Worm (Caenorhabditis elegans): ENCODE results near the gene C31H2.3.

C31H2.3 gene

ce11 chrX:5129447-5129846 lies 24.7 kb downstream of the C31H2.3 start:
- TF ChIP-seq aly-1 (tag; optimal IDR thresholded peaks at IDR 0.05) (no peak), B0310.2 (tag; optimal IDR thresholded peaks at IDR 0.05) (no peak), flt-1 (GFP tag; IDR thresholded peaks at IDR 0.05) (no peak), pes-1 (GFP tag; IDR thresholded peaks at IDR 0.05) (no peak), tra-4 (tag; optimal IDR thresholded peaks at IDR 0.05) (no peak), ets-7 (tag; optimal IDR thresholded peaks at IDR 0.05) (no peak), hmbx-1 (tag; optimal IDR thresholded peaks at IDR 0.05) (no peak), hmg-4 (GFP tag; optimal IDR thresholded peaks at IDR 0.05) (no peak)

- no peak for TF ChIP-seq aly-1 (tag; optimal IDR thresholded peaks at IDR 0.05)
- TF ChIP-seq B0310.2 (tag; optimal IDR thresholded peaks at IDR 0.05), result no peak
- TF ChIP-seq sea-1 (GFP tag; conservative IDR thresholded peaks at IDR 0.05), result no peak
- no peak for TF ChIP-seq ets-7 (tag; optimal IDR thresholded peaks at IDR 0.05)
- no peak for TF ChIP-seq F13C5.2 (tag; optimal IDR thresholded peaks at IDR 0.05)
- TF ChIP-seq tra-4 (tag; optimal IDR thresholded peaks at IDR 0.05), result no peak
- TF ChIP-seq tbx-37 (GFP tag; conservative IDR thresholded peaks at IDR 0.05), result no peak
- no peak for TF ChIP-seq flt-1 (GFP tag; IDR thresholded peaks at IDR 0.05)
- no peak for TF ChIP-seq tbx-11 (GFP tag; IDR thresholded peaks at IDR 0.05)
These were observed 29.9 kb downstream of the C31H2.3 start for ce11 chrX:5124288-5124687.

- TF ChIP-seq scrt-1 (GFP tag; IDR thresholded peaks at IDR 0.05) (no peak), hmg-4 (GFP tag; optimal IDR thresholded peaks at IDR 0.05) (peak; percentile 45), ama-1 (optimal IDR thresholded peaks at IDR 0.05) (no peak), tbx-11 (GFP tag; IDR thresholded peaks at IDR 0.05) (0 out of 2 replicates have a peak, but pooled peaks have one; percentile 9), ceh-13 (GFP tag; optimal IDR thresholded peaks at IDR 0.05) (no peak)
These were observed 31.3 kb downstream of the C31H2.3 start for ce11 chrX:5122791-5123414.

ce11 chrX:5122369-5122768 lies 31.8 kb downstream of the C31H2.3 start:
- no peak for TF ChIP-seq tra-4 (tag; optimal IDR thresholded peaks at IDR 0.05)
- TF ChIP-seq hmbx-1 (tag; optimal IDR thresholded peaks at IDR 0.05), result no peak
- TF ChIP-seq ceh-36 (tag; optimal IDR thresholded peaks at IDR 0.05), result no peak
- no peak for TF ChIP-seq tbx-37 (GFP tag; conservative IDR thresholded peaks at IDR 0.05)
- no peak for TF ChIP-seq ama-1 (optimal IDR thresholded peaks at IDR 0.05)
- no peak for TF ChIP-seq sea-1 (GFP tag; conservative IDR thresholded peaks at IDR 0.05)
- TF ChIP-seq flt-1 (GFP tag; IDR thresholded peaks at IDR 0.05), result no peak
- no peak for TF ChIP-seq ets-7 (tag; optimal IDR thresholded peaks at IDR 0.05)
- no peak for TF ChIP-seq B0310.2 (tag; optimal IDR thresholded peaks at IDR 0.05)
- no peak for TF ChIP-seq hnd-1 (tag; optimal IDR thresholded peaks at IDR 0.05)
- TF ChIP-seq tbx-11 (GFP tag; IDR thresholded peaks at IDR 0.05), result no peak
- no peak for TF ChIP-seq hmg-4 (GFP tag; optimal IDR thresholded peaks at IDR 0.05)

ce11 chrX:5121789-5122188 lies 32.4 kb downstream of the C31H2.3 start:
- no peak for TF ChIP-seq hmg-4 (GFP tag; optimal IDR thresholded peaks at IDR 0.05)
- TF ChIP-seq hnd-1 (tag; optimal IDR thresholded peaks at IDR 0.05), result no peak
- TF ChIP-seq sea-1 (GFP tag; conservative IDR thresholded peaks at IDR 0.05), result no peak
- TF ChIP-seq ets-7 (tag; optimal IDR thresholded peaks at IDR 0.05), result no peak
- TF ChIP-seq scrt-1 (GFP tag; IDR thresholded peaks at IDR 0.05), result no peak
- no peak for TF ChIP-seq ceh-36 (tag; optimal IDR thresholded peaks at IDR 0.05)
- no peak for TF ChIP-seq flt-1 (GFP tag; IDR thresholded peaks at IDR 0.05)
- no peak for TF ChIP-seq tbx-11 (GFP tag; IDR thresholded peaks at IDR 0.05)
- TF ChIP-seq ama-1 (optimal IDR thresholded peaks at IDR 0.05), result no peak
- no peak for TF ChIP-seq B0310.2 (tag; optimal IDR thresholded peaks at IDR 0.05)
- TF ChIP-seq hmbx-1 (tag; optimal IDR thresholded peaks at IDR 0.05), result no peak
- no peak for TF ChIP-seq ceh-13 (GFP tag; optimal IDR thresholded peaks at IDR 0.05)
- TF ChIP-seq aly-1 (tag; optimal IDR thresholded peaks at IDR 0.05), result no peak
- TF ChIP-seq pes-1 (GFP tag; IDR thresholded peaks at IDR 0.05), result no peak
- TF ChIP-seq F13C5.2 (tag; optimal IDR thresholded peaks at IDR 0.05), result no peak
- no peak for TF ChIP-seq tbx-37 (GFP tag; conservative IDR thresholded peaks at IDR 0.05)

- no peak for TF ChIP-seq scrt-1 (GFP tag; IDR thresholded peaks at IDR 0.05)
- TF ChIP-seq ets-7 (tag; optimal IDR thresholded peaks at IDR 0.05), result no peak
- no peak for TF ChIP-seq ceh-36 (tag; optimal IDR thresholded peaks at IDR 0.05)
- TF ChIP-seq ama-1 (optimal IDR thresholded peaks at IDR 0.05), result no peak
- TF ChIP-seq F13C5.2 (tag; optimal IDR thresholded peaks at IDR 0.05), result no peak
- TF ChIP-seq ceh-13 (GFP tag; optimal IDR thresholded peaks at IDR 0.05), result no peak
- no peak for TF ChIP-seq tbx-11 (GFP tag; IDR thresholded peaks at IDR 0.05)
- no peak for TF ChIP-seq tra-4 (tag; optimal IDR thresholded peaks at IDR 0.05)
- no peak for TF ChIP-seq sea-1 (GFP tag; conservative IDR thresholded peaks at IDR 0.05)
- TF ChIP-seq hmg-4 (GFP tag; optimal IDR thresholded peaks at IDR 0.05), result no peak
- no peak for TF ChIP-seq B0310.2 (tag; optimal IDR thresholded peaks at IDR 0.05)
- TF ChIP-seq aly-1 (tag; optimal IDR thresholded peaks at IDR 0.05), result no peak
- no peak for TF ChIP-seq hmbx-1 (tag; optimal IDR thresholded peaks at IDR 0.05)
- TF ChIP-seq pes-1 (GFP tag; IDR thresholded peaks at IDR 0.05), result no peak
- TF ChIP-seq hnd-1 (tag; optimal IDR thresholded peaks at IDR 0.05), result no peak
These were observed 33.4 kb downstream of the C31H2.3 start for ce11 chrX:5120807-5121206.

- TF ChIP-seq tbx-11 (GFP tag; IDR thresholded peaks at IDR 0.05) (no peak), aly-1 (tag; optimal IDR thresholded peaks at IDR 0.05) (no peak), flt-1 (GFP tag; IDR thresholded peaks at IDR 0.05) (no peak), sea-1 (GFP tag; conservative IDR thresholded peaks at IDR 0.05) (no peak), tra-4 (tag; optimal IDR thresholded peaks at IDR 0.05) (no peak), hmg-4 (GFP tag; optimal IDR thresholded peaks at IDR 0.05) (no peak), ama-1 (optimal IDR thresholded peaks at IDR 0.05) (no peak), ets-7 (tag; optimal IDR thresholded peaks at IDR 0.05) (no peak), hmbx-1 (tag; optimal IDR thresholded peaks at IDR 0.05) (no peak), scrt-1 (GFP tag; IDR thresholded peaks at IDR 0.05) (no peak), pes-1 (GFP tag; IDR thresholded peaks at IDR 0.05) (no peak), tbx-37 (GFP tag; conservative IDR thresholded peaks at IDR 0.05) (no peak), ceh-36 (tag; optimal IDR thresholded peaks at IDR 0.05) (no peak), F13C5.2 (tag; optimal IDR thresholded peaks at IDR 0.05) (no peak), B0310.2 (tag; optimal IDR thresholded peaks at IDR 0.05) (no peak), ceh-13 (GFP tag; optimal IDR thresholded peaks at IDR 0.05) (no peak), hnd-1 (tag; optimal IDR thresholded peaks at IDR 0.05) (no peak)
These were observed 34.0 kb downstream of the C31H2.3 start for ce11 chrX:5120196-5120595.

Measured in whole organism, early embryonic.